Worm (Caenorhabditis elegans): Measurements from ENCODE around the gene ncx-5.
A peak's percentile ranks its signal among the peaks of the same experiment; 100 is the strongest.

The ncx-5 gene

ce11 chrV:10536095-10536691, 46.3 kb upstream of the ncx-5 start, which contains the start of gene ppm-1.A:
Gene ppm-1.A, minus strand, starts transcription at chrV:10536388.
- no peak for TF ChIP-seq snpc-1.3 (tag; optimal IDR thresholded peaks at IDR 0.05; ENCODE audit: insufficient read depth)
- TF ChIP-seq tbp1 (GFP tag; optimal IDR thresholded peaks at IDR 0.05): peak; percentile 25
- no peak for TF ChIP-seq die-1 (tag; optimal IDR thresholded peaks at IDR 0.05)
- TF ChIP-seq nfyb-1 (GFP tag; IDR thresholded peaks at IDR 0.05): 0 out of 2 replicates have a peak, but pooled peaks have one; percentile 35
- no peak for TF ChIP-seq F37B4.10 (GFP tag; IDR thresholded peaks at IDR 0.05)
- TF ChIP-seq him-1 (tag; optimal IDR thresholded peaks at IDR 0.05): no peak
- no peak for TF ChIP-seq gei-17 (GFP tag; optimal IDR thresholded peaks at IDR 0.05)
- TF ChIP-seq K12H6.12 (tag; optimal IDR thresholded peaks at IDR 0.05): no peak
- TF ChIP-seq F22D6.2 (tag; optimal IDR thresholded peaks at IDR 0.05): no peak
- no peak for TF ChIP-seq nhr-179 (tag; optimal IDR thresholded peaks at IDR 0.05)
- TF ChIP-seq nhr-120 (GFP tag; IDR thresholded peaks at IDR 0.05): no peak
- TF ChIP-seq attf-5 (GFP tag; optimal IDR thresholded peaks at IDR 0.05): peak; percentile 20
- TF ChIP-seq nhr-80 (tag; optimal IDR thresholded peaks at IDR 0.05): peak; percentile 21
- no peak for TF ChIP-seq akir-1 (GFP tag; optimal IDR thresholded peaks at IDR 0.05)
- TF ChIP-seq Y53F4B.3 (GFP tag; IDR thresholded peaks at IDR 0.05): no peak

- TF ChIP-seq C17E4.6 (GFP tag; IDR thresholded peaks at IDR 0.05) (no peak), ama-1 (optimal IDR thresholded peaks at IDR 0.05) (peak; percentile 19), ama-1 (GFP tag; optimal IDR thresholded peaks at IDR 0.05) (no peak), mcd-1 (GFP tag; IDR thresholded peaks at IDR 0.05) (peak; percentile 27; the same call in 1 of the 2 replicates), ztf-6 (GFP tag; IDR thresholded peaks at IDR 0.05) (no peak), atf-7 (tag; optimal IDR thresholded peaks at IDR 0.05) (peak; percentile 39), lin-54 (GFP tag; optimal IDR thresholded peaks at IDR 0.05) (peak; percentile 0), nfyb-1 (GFP tag; IDR thresholded peaks at IDR 0.05) (0 out of 2 replicates have a peak, but pooled peaks have one; percentile 49), cebp-1 (GFP tag; IDR thresholded peaks at IDR 0.05) (no peak), cebp-1 (tag; optimal IDR thresholded peaks at IDR 0.05) (peak; percentile 49), hmg-1.2 (GFP tag; IDR thresholded peaks at IDR 0.05) (peak; percentile 49; the same call in 1 of the 2 replicates), ztf-18 (tag; optimal IDR thresholded peaks at IDR 0.05) (peak; percentile 34), fkh-3 (tag; optimal IDR thresholded peaks at IDR 0.05) (no peak), madf-6 (GFP tag; IDR thresholded peaks at IDR 0.05) (peak; percentile 13; the same call in 1 of the 2 replicates), nhr-80 (tag; optimal IDR thresholded peaks at IDR 0.05) (peak; percentile 46)
Observed at ce11 chrV:10535325-10535724, 45.4 kb upstream of the ncx-5 start.

- TF ChIP-seq lsy-27 (tag; optimal IDR thresholded peaks at IDR 0.05; ENCODE audit: borderline replicate concordance, insufficient read depth) (no peak), hrde-1 (tag; optimal IDR thresholded peaks at IDR 0.05; ENCODE audit: borderline replicate concordance) (peak; percentile 7)
Observed at ce11 chrV:10532725-10533124, 42.8 kb upstream of the ncx-5 start, which contains the start of gene txt-10. Gene txt-10, minus strand, starts transcription at chrV:10532825.

ce11 chrV:10529600-10529999, 39.7 kb upstream of the ncx-5 start:
- TF ChIP-seq F52B5.7 (tag; optimal IDR thresholded peaks at IDR 0.05): no peak
- TF ChIP-seq F23B12.7 (tag; optimal IDR thresholded peaks at IDR 0.05; ENCODE audit: insufficient read depth): no peak
- TF ChIP-seq T07F8.4 (tag; optimal IDR thresholded peaks at IDR 0.05): no peak

Data from whole organism, young adult.